Fruit fly (Drosophila melanogaster): ENCODE results near the gene CG10700.

Gene CG10700

dm6 chr2L:19051534-19052100 is 27.2 kb downstream of the CG10700 start, which contains the start of gene Rpn3:
TSS of gene Rpn3 (plus strand) at chr2L:19051790.
- TF ChIP-seq CG12768 (GFP tag; optimal IDR thresholded peaks at IDR 0.05) (peak; percentile 51), CG14711 (tag; optimal IDR thresholded peaks at IDR 0.05) (peak; percentile 83), cic (GFP tag; optimal IDR thresholded peaks at IDR 0.05) (no peak), CG5204 (GFP tag; optimal IDR thresholded peaks at IDR 0.05) (no peak), Crg-1 (GFP tag; optimal IDR thresholded peaks at IDR 0.05) (peak; percentile 72), kay (GFP tag; ENCODE audit: borderline replicate concordance) (no peak), CG7101 (tag; optimal IDR thresholded peaks at IDR 0.05) (peak; percentile 83), bab1 (GFP tag; optimal IDR thresholded peaks at IDR 0.05) (peak; percentile 84), cnc (optimal IDR thresholded peaks at IDR 0.05) (peak; percentile 97 to 99), toe (GFP tag; optimal IDR thresholded peaks at IDR 0.05) (no peak), Hr96 (GFP tag; optimal IDR thresholded peaks at IDR 0.05) (no peak), ovo (GFP tag; optimal IDR thresholded peaks at IDR 0.05) (peak; percentile 29), CG1620 (GFP tag; optimal IDR thresholded peaks at IDR 0.05) (peak; percentile 72), CG33017 (tag; optimal IDR thresholded peaks at IDR 0.05) (peak; percentile 73), Mnt (GFP tag; optimal IDR thresholded peaks at IDR 0.05) (peak; percentile 90), pad (GFP tag; optimal IDR thresholded peaks at IDR 0.05) (peak; percentile 55), Clk (GFP tag; optimal IDR thresholded peaks at IDR 0.05) (peak; percentile 62), CG11617 (GFP tag; optimal IDR thresholded peaks at IDR 0.05) (peak; percentile 78), tj (GFP tag; optimal IDR thresholded peaks at IDR 0.05) (peak; percentile 60), CG7045 (GFP tag; optimal IDR thresholded peaks at IDR 0.05) (peak; percentile 56)

- TF ChIP-seq CG14711 (tag; optimal IDR thresholded peaks at IDR 0.05) (peak; percentile 31), CG12768 (GFP tag; optimal IDR thresholded peaks at IDR 0.05) (no peak), toe (GFP tag; optimal IDR thresholded peaks at IDR 0.05) (no peak), Crg-1 (GFP tag; optimal IDR thresholded peaks at IDR 0.05) (no peak), bab1 (GFP tag; optimal IDR thresholded peaks at IDR 0.05) (peak; percentile 71), cnc (optimal IDR thresholded peaks at IDR 0.05) (no peak), CG33017 (tag; optimal IDR thresholded peaks at IDR 0.05) (no peak), Mnt (GFP tag; optimal IDR thresholded peaks at IDR 0.05) (no peak), CG11617 (GFP tag; optimal IDR thresholded peaks at IDR 0.05) (no peak), kay (GFP tag; ENCODE audit: borderline replicate concordance) (no peak)
Observed at dm6 chr2L:19048912-19049311, 29.9 kb downstream of the CG10700 start, which contains the start of gene CG10470. TSS of gene CG10470 (plus strand) at chr2L:19049076.

dm6 chr2L:19045111-19045560 is 33.7 kb downstream of the CG10700 start, which contains the start of the genes Ttc19 and Acn:
TSS of gene Ttc19 (minus strand) at chr2L:19045148.
TSS of gene Acn (plus strand) at chr2L:19045355.
- TF ChIP-seq cnc (optimal IDR thresholded peaks at IDR 0.05) (no peak), CG7101 (tag; optimal IDR thresholded peaks at IDR 0.05) (peak; percentile 89), CG33017 (tag; optimal IDR thresholded peaks at IDR 0.05) (peak; percentile 75), Mnt (GFP tag; optimal IDR thresholded peaks at IDR 0.05) (peak; percentile 79), pad (GFP tag; optimal IDR thresholded peaks at IDR 0.05) (peak; percentile 66), cic (GFP tag; optimal IDR thresholded peaks at IDR 0.05) (peak; percentile 25), toe (GFP tag; optimal IDR thresholded peaks at IDR 0.05) (peak; percentile 93), CG12768 (GFP tag; optimal IDR thresholded peaks at IDR 0.05) (peak; percentile 84), bab1 (GFP tag; optimal IDR thresholded peaks at IDR 0.05) (peak; percentile 89), CG5204 (GFP tag; optimal IDR thresholded peaks at IDR 0.05) (no peak), Clk (GFP tag; optimal IDR thresholded peaks at IDR 0.05) (peak; percentile 65), Crg-1 (GFP tag; optimal IDR thresholded peaks at IDR 0.05) (peak; percentile 84), tj (GFP tag; optimal IDR thresholded peaks at IDR 0.05) (peak; percentile 66), CG7045 (GFP tag; optimal IDR thresholded peaks at IDR 0.05) (peak; percentile 80), Hr96 (GFP tag; optimal IDR thresholded peaks at IDR 0.05) (peak; percentile 91), ovo (GFP tag; optimal IDR thresholded peaks at IDR 0.05) (peak; percentile 83), CG11617 (GFP tag; optimal IDR thresholded peaks at IDR 0.05) (peak; percentile 89), CG1620 (GFP tag; optimal IDR thresholded peaks at IDR 0.05) (peak; percentile 88), CG14711 (tag; optimal IDR thresholded peaks at IDR 0.05) (peak; percentile 79), kay (GFP tag; ENCODE audit: borderline replicate concordance) (no peak)

DNA sequence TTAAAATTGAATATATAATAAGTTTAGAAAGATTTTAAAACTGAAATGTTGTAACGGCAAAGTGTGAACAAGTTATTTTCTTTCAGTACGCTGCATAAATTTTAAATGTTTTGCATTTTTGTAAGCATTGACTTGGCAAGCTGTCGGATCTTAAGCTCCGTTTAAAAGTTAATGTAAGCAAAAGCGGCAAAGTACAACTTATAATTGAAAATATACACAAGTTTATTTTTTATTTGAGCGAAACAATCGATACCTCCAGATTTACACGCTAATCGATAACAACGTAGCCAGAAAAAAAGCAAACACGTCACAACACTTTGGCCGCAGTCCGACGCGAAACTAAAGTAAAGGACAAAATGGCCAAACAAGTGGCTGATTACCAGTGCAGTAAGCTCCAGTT is 37.2 kb downstream of the CG10700 start, which contains the start of gene Catsup:
Gene Catsup (plus strand): TSS at position 273 of the 400 bp plus-strand sequence.
- TF ChIP-seq cic (GFP tag; optimal IDR thresholded peaks at IDR 0.05) (no peak), bab1 (GFP tag; optimal IDR thresholded peaks at IDR 0.05) (peak; percentile 2)

- no peak for TF ChIP-seq CG33017 (tag; optimal IDR thresholded peaks at IDR 0.05)
- TF ChIP-seq CG12768 (GFP tag; optimal IDR thresholded peaks at IDR 0.05) = no peak
- no peak for TF ChIP-seq Mnt (GFP tag; optimal IDR thresholded peaks at IDR 0.05)
- TF ChIP-seq CG14711 (tag; optimal IDR thresholded peaks at IDR 0.05) = no peak
- no peak for TF ChIP-seq bab1 (GFP tag; optimal IDR thresholded peaks at IDR 0.05)
Observed at dm6 chr2L:19037455-19037854, 41.4 kb downstream of the CG10700 start.

DNA sequence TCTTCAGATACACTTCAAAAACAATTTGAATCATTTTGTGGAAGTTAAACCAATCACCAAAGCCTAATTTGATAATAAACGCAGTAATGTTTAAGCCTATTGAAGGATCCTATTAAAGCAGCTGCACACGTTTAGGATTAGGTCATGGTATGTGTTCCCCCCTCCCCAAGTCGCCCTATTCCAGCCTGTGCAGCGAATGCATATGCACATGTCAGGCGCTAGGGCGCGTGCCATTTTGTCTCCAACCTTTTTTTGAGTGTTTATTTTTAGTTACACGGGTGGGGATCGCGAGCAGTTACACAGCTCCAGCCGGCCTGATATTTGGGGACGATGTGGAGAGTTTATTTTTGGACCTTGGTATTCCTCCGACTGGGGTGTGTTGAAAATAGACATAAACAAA is 41.8 kb downstream of the CG10700 start:
- no peak for TF ChIP-seq Clk (GFP tag; optimal IDR thresholded peaks at IDR 0.05)
- TF ChIP-seq toe (GFP tag; optimal IDR thresholded peaks at IDR 0.05) = no peak
- no peak for TF ChIP-seq Hr96 (GFP tag; optimal IDR thresholded peaks at IDR 0.05)

Data from whole organism, adult.